Worm (Caenorhabditis elegans): ENCODE data around the gene tth-1.

DNA sequence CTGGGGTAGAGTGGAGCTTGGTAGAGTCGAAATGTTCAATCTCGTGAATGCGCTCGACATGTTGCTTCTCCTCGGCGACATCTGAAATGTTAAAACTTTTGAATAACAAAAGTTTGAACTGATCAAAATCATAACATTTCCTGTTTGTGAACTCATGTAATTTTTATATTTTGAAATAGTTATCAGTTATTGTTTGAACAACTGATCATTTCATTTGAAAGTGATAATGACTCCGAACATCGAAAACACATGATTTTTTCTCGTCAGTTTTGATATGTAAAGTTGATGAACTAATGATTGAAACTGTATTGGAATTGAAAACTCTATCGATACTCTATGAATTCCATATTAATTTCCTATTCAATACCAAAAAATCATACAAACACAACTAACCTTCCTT, 334 bp downstream of the tth-1 start:
- no peak for TF ChIP-seq tbx-11 (GFP tag; IDR thresholded peaks at IDR 0.05)
- TF ChIP-seq flt-1 (GFP tag; IDR thresholded peaks at IDR 0.05), result no peak
- no peak for TF ChIP-seq tra-4 (tag; optimal IDR thresholded peaks at IDR 0.05)
- no peak for TF ChIP-seq B0310.2 (tag; optimal IDR thresholded peaks at IDR 0.05)
